Fruit fly (Drosophila melanogaster) whole organism, embryonic: ENCODE measurements around the gene Cul3.

Experiments
- Abd-B ChIP-seq: fragments of 200-800 bp; sonication (Bioruptor generic); optimal IDR thresholded peaks from 2 replicates; lab custom pipeline; 2018; ENCODE audit warnings: missing biosample characterization, mild to moderate bottlenecking, missing genetic modification characterization, moderate library complexity
- Antp ChIP-seq: fragments of 200-800 bp; sonication (Bioruptor generic); optimal IDR thresholded peaks from 3 replicates; lab custom pipeline; 2016; ENCODE audit warnings: missing biosample characterization, missing genetic modification characterization
- Atf-2 ChIP-seq: fragments of 200-800 bp; sonication (Bioruptor generic); optimal IDR thresholded peaks from 2 replicates; lab custom pipeline; 2016; ENCODE audit warnings: missing biosample characterization, missing genetic modification characterization
- Atf6 ChIP-seq: fragments of 200-800 bp; sonication (Bioruptor generic); IDR thresholded peaks from 2 replicates; pipeline ENCODE4 v1.3.6; 2022; ENCODE audit warnings: missing biosample characterization, missing genetic modification characterization
- CG12071 ChIP-seq: fragments of 200-800 bp; sonication (Bioruptor generic); optimal IDR thresholded peaks from 3 replicates; lab custom pipeline; 2018; ENCODE audit warnings: missing biosample characterization, mild to moderate bottlenecking, missing genetic modification characterization
- CG12104 ChIP-seq: fragments of 200-800 bp; sonication (Bioruptor generic); optimal IDR thresholded peaks from 3 replicates; lab custom pipeline; 2016; ENCODE audit warnings: missing biosample characterization, missing genetic modification characterization
- CG14441 ChIP-seq: fragments of 200-800 bp; sonication (Bioruptor generic); IDR thresholded peaks from 2 replicates; pipeline ENCODE4 v1.3.6; 2022; ENCODE audit warnings: missing biosample characterization, missing genetic modification characterization
- CG14965 ChIP-seq: fragments of 200-800 bp; sonication (Bioruptor generic); optimal IDR thresholded peaks from 2 replicates; lab custom pipeline; 2016; ENCODE audit warnings: missing biosample characterization, missing genetic modification characterization, borderline replicate concordance
- CG1529 ChIP-seq: fragments of 200-800 bp; sonication (Bioruptor generic); optimal IDR thresholded peaks from 3 replicates; lab custom pipeline; 2018; ENCODE audit warnings: missing biosample characterization, missing genetic modification characterization
- CG16779 ChIP-seq: fragments of 200-800 bp; sonication (Bioruptor generic); IDR thresholded peaks from 2 replicates; pipeline ENCODE4 v1.3.6; 2022; ENCODE audit warnings: missing biosample characterization, missing genetic modification characterization
- CG17359 ChIP-seq: fragments of 200-800 bp; sonication (Bioruptor generic); optimal IDR thresholded peaks from 3 replicates; lab custom pipeline; 2018; ENCODE audit warnings: missing biosample characterization, mild to moderate bottlenecking, missing genetic modification characterization, moderate library complexity
- CG2199 ChIP-seq: fragments of 200-800 bp; sonication (Bioruptor generic); IDR thresholded peaks from 3 replicates; pipeline ENCODE4 v1.3.6; 2022; ENCODE audit warnings: missing biosample characterization, missing genetic modification characterization
- CG2875 ChIP-seq: fragments of 200-800 bp; sonication (Bioruptor generic); optimal IDR thresholded peaks from 2 replicates; lab custom pipeline; 2017; ENCODE audit warnings: missing biosample characterization, mild to moderate bottlenecking, missing genetic modification characterization, missing genetic modification reagents
- CG3847 ChIP-seq: fragments of 200-800 bp; sonication (Bioruptor generic); IDR thresholded peaks from 2 replicates; pipeline ENCODE4 v1.3.6; 2022; ENCODE audit warnings: missing biosample characterization, missing genetic modification characterization
- CG4360 ChIP-seq: fragments of 200-800 bp; sonication (Bioruptor generic); IDR thresholded peaks from 2 replicates; pipeline ENCODE4 v1.3.6; 2022; ENCODE audit warnings: missing biosample characterization, missing genetic modification characterization
- CG5180 ChIP-seq: fragments of 200-800 bp; sonication (Bioruptor generic); optimal IDR thresholded peaks from 3 replicates; lab custom pipeline; 2017; ENCODE audit warnings: missing biosample characterization, missing genetic modification characterization, mild to moderate bottlenecking, moderate library complexity, missing genetic modification reagents
- CG9797 ChIP-seq: fragments of 200-800 bp; sonication (Bioruptor generic); optimal IDR thresholded peaks from 3 replicates; lab custom pipeline; 2018; ENCODE audit warnings: missing biosample characterization, mild to moderate bottlenecking, missing genetic modification characterization
- CHES-1-like ChIP-seq: fragments of 200-800 bp; sonication (Bioruptor generic); optimal IDR thresholded peaks from 2 replicates; lab custom pipeline; 2016; ENCODE audit warnings: missing biosample characterization, missing genetic modification characterization
- Camta ChIP-seq: fragments of 200-800 bp; sonication (Bioruptor generic); optimal IDR thresholded peaks from 2 replicates; lab custom pipeline; 2016; ENCODE audit warnings: missing biosample characterization, missing genetic modification characterization
- D19A ChIP-seq: fragments of 200-800 bp; optimal IDR thresholded peaks from 3 replicates; lab custom pipeline; 2019; ENCODE audit warnings: missing biosample characterization, mild to moderate bottlenecking, missing genetic modification characterization, moderate library complexity
- Dll ChIP-seq: fragments of 200-800 bp; sonication (Bioruptor generic); IDR thresholded peaks from 4 replicates; pipeline ENCODE4 v1.3.6; 2022; ENCODE audit warnings: missing biosample characterization, missing genetic modification characterization; ENCODE audit not compliant: partially characterized antibody
- Hand ChIP-seq: fragments of 200-800 bp; sonication (Bioruptor generic); optimal IDR thresholded peaks from 2 replicates; lab custom pipeline; 2017; ENCODE audit warnings: mild to moderate bottlenecking, missing biosample characterization, missing genetic modification reagents, missing genetic modification characterization
- Hmx ChIP-seq: fragments of 200-800 bp; sonication (Bioruptor generic); optimal IDR thresholded peaks from 2 replicates; lab custom pipeline; 2016; ENCODE audit warnings: missing biosample characterization, missing genetic modification characterization
- Hr78 ChIP-seq, 2 experiments: fragments of 200-800 bp in 1 of 2; fragments of >200 bp in 1 of 2; sonication (Bioruptor generic) in 1 of 2; optimal IDR thresholded peaks; 2 replicates each; lab custom pipeline; 2017 to 2019; ENCODE audit warnings: missing biosample characterization in 2 of 2, missing genetic modification characterization in 2 of 2, mild to moderate bottlenecking in 1 of 2, moderate library complexity in 1 of 2
- Hsf ChIP-seq: fragments of 200-800 bp; sonication (Bioruptor generic); optimal IDR thresholded peaks from 3 replicates; lab custom pipeline; 2016; ENCODE audit warnings: missing biosample characterization, missing genetic modification characterization
- MBD-R2 ChIP-seq: fragments of 200-800 bp; sonication (Bioruptor generic); IDR thresholded peaks from 2 replicates; pipeline ENCODE4 v1.3.6; 2022; ENCODE audit warnings: missing biosample characterization, missing genetic modification characterization
- Max ChIP-seq: fragments of 200-800 bp; sonication (Bioruptor generic); optimal IDR thresholded peaks from 2 replicates; lab custom pipeline; 2016; ENCODE audit warnings: missing biosample characterization, mild to moderate bottlenecking, missing genetic modification characterization
- Nf-YA ChIP-seq: fragments of 200-800 bp; sonication (Bioruptor generic); IDR thresholded peaks from 2 replicates; pipeline ENCODE4 v1.3.6; 2022; ENCODE audit warnings: missing biosample characterization, missing genetic modification characterization
- Rfx ChIP-seq: fragments of 200-800 bp; sonication (Bioruptor generic); IDR thresholded peaks from 2 replicates; pipeline ENCODE4 v1.3.6; 2022; ENCODE audit warnings: missing biosample characterization, missing genetic modification characterization
- TFAM ChIP-seq: fragments of 200-800 bp; sonication (Bioruptor generic); optimal IDR thresholded peaks from 2 replicates; lab custom pipeline; 2017; ENCODE audit warnings: missing biosample characterization, missing genetic modification characterization, inconsistent platforms
- abd-A ChIP-seq: fragments of 200-800 bp; sonication (Bioruptor generic); optimal IDR thresholded peaks from 3 replicates; lab custom pipeline; 2019; ENCODE audit warnings: missing biosample characterization, mild to moderate bottlenecking, missing genetic modification characterization, moderate library complexity
- amos ChIP-seq: fragments of 200-800 bp; sonication (Bioruptor generic); IDR thresholded peaks from 2 replicates; pipeline ENCODE4 v1.3.6; 2022; ENCODE audit warnings: missing biosample characterization, missing genetic modification characterization; ENCODE audit not compliant: partially characterized antibody
- bbx ChIP-seq: fragments of 200-800 bp; sonication (Bioruptor generic); IDR thresholded peaks from 2 replicates; pipeline ENCODE4 v1.3.6; 2022; ENCODE audit warnings: missing biosample characterization, missing genetic modification characterization; ENCODE audit not compliant: partially characterized antibody
- cwo ChIP-seq: fragments of 200-800 bp; sonication (Bioruptor generic); optimal IDR thresholded peaks from 3 replicates; lab custom pipeline; 2017; ENCODE audit warnings: missing biosample characterization, missing genetic modification characterization, mild to moderate bottlenecking, moderate library complexity, missing genetic modification reagents
- danr ChIP-seq: fragments of 200-800 bp; sonication (Bioruptor generic); IDR thresholded peaks from 2 replicates; pipeline ENCODE4 v1.3.6; 2022; ENCODE audit warnings: missing biosample characterization, missing genetic modification characterization
- dpn ChIP-seq, 2 experiments: fragments of 200-800 bp; sonication (Bioruptor generic); optimal IDR thresholded peaks; 3 replicates each; lab custom pipeline; 2016; ENCODE audit warnings: missing biosample characterization in 2 of 2, missing genetic modification characterization in 2 of 2
- ewg ChIP-seq: fragments of 200-800 bp; sonication (Bioruptor generic); optimal IDR thresholded peaks from 3 replicates; lab custom pipeline; 2017; ENCODE audit warnings: mild to moderate bottlenecking, missing biosample characterization, missing genetic modification reagents, missing genetic modification characterization
- fd96Cb ChIP-seq: fragments of 200-800 bp; sonication (Bioruptor generic); optimal IDR thresholded peaks from 2 replicates; lab custom pipeline; 2018; ENCODE audit warnings: missing biosample characterization, mild to moderate bottlenecking, missing genetic modification characterization, moderate library complexity
- gsb-n ChIP-seq: fragments of 200-800 bp; sonication (Bioruptor generic); optimal IDR thresholded peaks from 3 replicates; lab custom pipeline; 2018; ENCODE audit warnings: missing biosample characterization, mild to moderate bottlenecking, missing genetic modification characterization
- hkb ChIP-seq, 2 experiments: fragments of 200-800 bp in 1 of 2; fragments of >200 bp in 1 of 2; sonication (Bioruptor generic) in 1 of 2; IDR thresholded peaks in 1 of 2; optimal IDR thresholded peaks in 1 of 2; 2 replicates each; pipeline versions ENCODE4 v1.3.6 to Lab custom; 2017 to 2022; ENCODE audit warnings: missing biosample characterization in 1 of 2, missing genetic modification characterization in 1 of 2
- klu ChIP-seq: fragments of 200-800 bp; sonication (Bioruptor generic); IDR thresholded peaks from 2 replicates; pipeline ENCODE4 v1.3.6; 2022; ENCODE audit warnings: missing biosample characterization, missing genetic modification characterization
- lbe ChIP-seq: fragments of 200-800 bp; sonication (Bioruptor generic); optimal IDR thresholded peaks from 2 replicates; lab custom pipeline; 2016; ENCODE audit warnings: missing biosample characterization, mild to moderate bottlenecking, missing genetic modification characterization
- lola ChIP-seq, 3 experiments: fragments of >200 bp in 2 of 3; fragments of 200-800 bp in 1 of 3; sonication (Bioruptor generic) in 1 of 3; optimal IDR thresholded peaks; 2 replicates each; lab custom pipeline; 2017 to 2019; ENCODE audit warnings: missing biosample characterization in 3 of 3, missing genetic modification characterization in 3 of 3, mild to moderate bottlenecking in 1 of 3, moderate library complexity in 1 of 3
- mirr ChIP-seq: fragments of 200-800 bp; sonication (Bioruptor generic); optimal IDR thresholded peaks from 3 replicates; lab custom pipeline; 2018; ENCODE audit warnings: missing biosample characterization, mild to moderate bottlenecking, missing genetic modification characterization
- nmo ChIP-seq: fragments of 200-800 bp; sonication (Bioruptor generic); optimal IDR thresholded peaks from 2 replicates; lab custom pipeline; 2018; ENCODE audit warnings: missing biosample characterization, mild to moderate bottlenecking, missing genetic modification characterization, moderate library complexity
- pfk ChIP-seq: fragments of 200-800 bp; sonication (Bioruptor generic); optimal IDR thresholded peaks from 2 replicates; lab custom pipeline; 2018; ENCODE audit warnings: missing biosample characterization, mild to moderate bottlenecking, missing genetic modification characterization, moderate library complexity
- rib ChIP-seq: fragments of 200-800 bp; sonication (Bioruptor generic); IDR thresholded peaks from 2 replicates; pipeline ENCODE4 v1.3.6; 2022; ENCODE audit warnings: missing biosample characterization, missing genetic modification characterization
- sens-2 ChIP-seq: fragments of 200-800 bp; sonication (Bioruptor generic); IDR thresholded peaks from 2 replicates; pipeline ENCODE4 v1.3.6; 2022; ENCODE audit warnings: missing biosample characterization, missing genetic modification characterization

Cul3 gene

dm6 chr2L:15254229-15254861 is 17.5 kb downstream of the Cul3 start:
- TF ChIP-seq sens-2 (GFP tag; lab: Robert Waterston, UW) (0 out of 2 replicates have a peak, but pooled peaks have one; percentile 23), CG3847 (peak; percentile 23; the same call in 1 of the 2 replicates), MBD-R2 (no peak), abd-A (tag; lab: Kevin White, UChicago) (no peak), bbx (GFP tag; lab: Robert Waterston, UW) (no peak), CG5180 (GFP tag; lab: Kevin White, UChicago) (no peak), Antp (GFP tag; lab: Kevin White, UChicago) (no peak), CG16779 (GFP tag; lab: Robert Waterston, UW) (no peak), cwo (peak; percentile 51), danr (GFP tag; lab: Robert Waterston, UW) (no peak), Nf-YA (GFP tag; lab: Robert Waterston, UW) (peak; percentile 41; the same call in 1 of the 2 replicates), Hand (no peak), D19A (tag; lab: Kevin White, UChicago) (no peak), CG2199 (GFP tag; lab: Robert Waterston, UW) (no peak), pfk (GFP tag; lab: Kevin White, UChicago) (no peak), CG2875 (GFP tag; lab: Kevin White, UChicago) (no peak), rib (GFP tag; lab: Robert Waterston, UW) (no peak), nmo (GFP tag; lab: Kevin White, UChicago) (peak; percentile 64), CG14965 (GFP tag; lab: Kevin White, UChicago) (no peak), Atf-2 (GFP tag; lab: Kevin White, UChicago) (no peak), CG14441 (GFP tag; lab: Robert Waterston, UW) (peak; percentile 52; the same call in 1 of the 2 replicates), klu (GFP tag; lab: Robert Waterston, UW) (no peak; the same call in 1 of the 2 replicates), Hsf (GFP tag; lab: Kevin White, UChicago) (peak; percentile 68), CHES-1-like (GFP tag; lab: Kevin White, UChicago) (no peak), Dll (GFP tag; lab: Robert Waterston, UW) (no peak), CG12071 (no peak), CG1529 (GFP tag; lab: Kevin White, UChicago) (peak; percentile 5), hkb (optimal IDR thresholded peaks at IDR 0.05; lab: Kevin White, UChicago) (no peak), hkb (GFP tag; IDR thresholded peaks at IDR 0.05; lab: Robert Waterston, UW) (peak; percentile 66; the same call in 1 of the 2 replicates), amos (GFP tag; lab: Robert Waterston, UW) (no peak), Hmx (peak; percentile 11), CG12104 (GFP tag; lab: Kevin White, UChicago) (peak; percentile 10), dpn (GFP tag; optimal IDR thresholded peaks at IDR 0.05; lab: Kevin White, UChicago) (peak; percentile 43 to 50), Abd-B (GFP tag; lab: Kevin White, UChicago) (no peak), CG9797 (GFP tag; lab: Kevin White, UChicago) (no peak), ewg (no peak), Max (GFP tag; lab: Kevin White, UChicago) (no peak), fd96Cb (tag; lab: Kevin White, UChicago) (peak; percentile 37), Rfx (GFP tag; lab: Robert Waterston, UW) (peak; percentile 74), TFAM (GFP tag; lab: Kevin White, UChicago) (no peak), Atf6 (GFP tag; lab: Robert Waterston, UW) (peak; percentile 64; the same call in 1 of the 2 replicates), Camta (GFP tag; lab: Kevin White, UChicago) (peak; percentile 14), gsb-n (tag; lab: Kevin White, UChicago) (no peak), lbe (GFP tag; lab: Kevin White, UChicago) (no peak), lola (GFP tag; optimal IDR thresholded peaks at IDR 0.05; lab: Kevin White, UChicago) (no peak), CG17359 (peak; percentile 34), mirr (GFP tag; lab: Kevin White, UChicago) (peak; percentile 34), CG4360 (GFP tag; lab: Robert Waterston, UW) (no peak), Hr78 (GFP tag; optimal IDR thresholded peaks at IDR 0.05; lab: Kevin White, UChicago) (no peak)
